Worm (Caenorhabditis elegans): ENCODE results near the gene gmps-1.

DNA sequence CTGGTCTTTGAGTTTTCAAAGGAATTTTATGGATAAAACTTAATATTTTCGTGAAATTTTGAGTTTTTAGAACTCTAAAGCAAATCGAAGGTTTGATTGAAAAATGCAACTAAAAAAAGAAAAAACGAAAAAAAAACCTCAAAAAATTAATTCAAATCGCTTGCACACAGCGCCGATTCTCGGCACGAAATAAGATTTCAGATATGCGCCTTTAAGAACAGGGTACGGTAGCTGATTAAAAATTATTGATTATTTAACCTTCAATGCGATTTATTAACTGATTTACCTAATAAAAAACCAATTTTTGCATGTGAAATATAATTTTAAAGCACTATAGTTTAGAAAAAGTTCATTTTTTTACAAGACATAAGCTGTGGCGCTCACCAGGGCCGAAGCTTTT, 15.6 kb downstream of the gmps-1 start:
- no peak for TF ChIP-seq ZK546.5 (tag; optimal IDR thresholded peaks at IDR 0.05)
- no peak for TF ChIP-seq F37D6.2 (tag; optimal IDR thresholded peaks at IDR 0.05)
- no peak for TF ChIP-seq zfp-3 (GFP tag; conservative IDR thresholded peaks at IDR 0.05)
- no peak for TF ChIP-seq jun-1 (tag; optimal IDR thresholded peaks at IDR 0.05)
- no peak for TF ChIP-seq daf-19 (GFP tag; conservative IDR thresholded peaks at IDR 0.05)
